Worm (Caenorhabditis elegans) whole organism, late embryonic: Measurements from ENCODE around the gene F43C11.3.

ENCODE experiments used
- C08G9.2 ChIP-seq: sonication (generic microtip); optimal IDR thresholded peaks from 2 replicates; lab custom pipeline; 2016; ENCODE audit warnings: mild to moderate bottlenecking, missing genetic modification characterization, moderate library complexity, missing compliant biosample characterization
- C38D4.7 ChIP-seq: fragments of 200-800 bp; sonication (Bioruptor generic); optimal IDR thresholded peaks from 2 replicates; lab custom pipeline; 2018; ENCODE audit warnings: mild to moderate bottlenecking, missing genetic modification characterization, moderate library complexity, missing compliant biosample characterization
- K09A11.1 ChIP-seq: sonication (generic microtip); optimal IDR thresholded peaks from 2 replicates; lab custom pipeline; 2017; ENCODE audit warnings: antibody characterized with exemption, mild to moderate bottlenecking, missing genetic modification characterization, missing compliant biosample characterization; ENCODE audit not compliant: insufficient read depth
- ahr-1 ChIP-seq: sonication (generic microtip); optimal IDR thresholded peaks from 2 replicates; lab custom pipeline; 2016; ENCODE audit warnings: missing genetic modification characterization, missing compliant biosample characterization
- ceh-18 ChIP-seq: sonication (generic microtip); optimal IDR thresholded peaks from 2 replicates; lab custom pipeline; 2016; ENCODE audit warnings: missing genetic modification characterization, missing compliant biosample characterization
- ceh-2 ChIP-seq: sonication (generic microtip); optimal IDR thresholded peaks from 2 replicates; lab custom pipeline; 2016; ENCODE audit warnings: missing genotype, missing genetic modification characterization, missing compliant biosample characterization
- ceh-24 ChIP-seq: sonication (generic microtip); optimal IDR thresholded peaks from 2 replicates; lab custom pipeline; 2016; ENCODE audit warnings: mild to moderate bottlenecking, missing genetic modification characterization, missing compliant biosample characterization
- che-1 ChIP-seq: sonication (generic microtip); optimal IDR thresholded peaks from 2 replicates; lab custom pipeline; 2016; ENCODE audit warnings: mild to moderate bottlenecking, missing genetic modification characterization, missing compliant biosample characterization
- elt-2 ChIP-seq: sonication (generic microtip); optimal IDR thresholded peaks from 2 replicates; lab custom pipeline; 2016; ENCODE audit warnings: missing genetic modification reagents, missing genetic modification characterization, missing compliant biosample characterization
- fkh-10 ChIP-seq: fragments of 150-350 bp; optimal IDR thresholded peaks from 2 replicates; lab custom pipeline; 2014; ENCODE audit warnings: missing biosample characterization, missing genetic modification reagents, missing genetic modification characterization
- fkh-6 ChIP-seq: sonication (generic microtip); optimal IDR thresholded peaks from 2 replicates; lab custom pipeline; 2016; ENCODE audit warnings: missing genetic modification characterization, missing compliant biosample characterization
- hlh-13 ChIP-seq: fragments of 200-800 bp; sonication (Bioruptor generic); optimal IDR thresholded peaks from 2 replicates; lab custom pipeline; 2018; ENCODE audit warnings: mild to moderate bottlenecking, missing genetic modification characterization, missing compliant biosample characterization
- madf-2 ChIP-seq: sonication (generic microtip); optimal IDR thresholded peaks from 2 replicates; lab custom pipeline; 2017; ENCODE audit warnings: missing genetic modification characterization, missing compliant biosample characterization
- nhr-232 ChIP-seq: sonication (generic microtip); optimal IDR thresholded peaks from 2 replicates; lab custom pipeline; 2016; ENCODE audit warnings: missing genetic modification characterization, missing compliant biosample characterization
- npax-4 ChIP-seq: sonication (generic microtip); optimal IDR thresholded peaks from 2 replicates; lab custom pipeline; 2016; ENCODE audit warnings: missing genetic modification characterization, missing compliant biosample characterization
- odd-2 ChIP-seq: sonication (generic microtip); optimal IDR thresholded peaks from 2 replicates; lab custom pipeline; 2017; ENCODE audit warnings: antibody characterized with exemption, mild to moderate bottlenecking, missing genetic modification characterization, missing compliant biosample characterization
- pha-2 ChIP-seq: sonication (generic microtip); optimal IDR thresholded peaks from 2 replicates; lab custom pipeline; 2017; ENCODE audit warnings: mild to moderate bottlenecking, missing genetic modification characterization, missing compliant biosample characterization
- pqm-1 ChIP-seq: sonication (generic microtip); optimal IDR thresholded peaks from 2 replicates; lab custom pipeline; 2016; ENCODE audit warnings: missing genetic modification characterization, missing compliant biosample characterization
- ref-2 ChIP-seq: sonication (generic microtip); optimal IDR thresholded peaks from 2 replicates; lab custom pipeline; 2016; ENCODE audit warnings: missing genetic modification characterization, missing compliant biosample characterization
- sox-2 ChIP-seq: fragments of 200-800 bp; sonication (Bioruptor generic); IDR thresholded peaks from 2 replicates; pipeline ENCODE4 v1.3.6; 2022; ENCODE audit warnings: missing genetic modification reagents, missing genetic modification characterization, missing compliant biosample characterization
- syd-9 ChIP-seq: sonication (generic microtip); optimal IDR thresholded peaks from 2 replicates; lab custom pipeline; 2016; ENCODE audit warnings: mild to moderate bottlenecking, missing genetic modification characterization, moderate library complexity, missing compliant biosample characterization
- zip-5 ChIP-seq: sonication (generic microtip); optimal IDR thresholded peaks from 2 replicates; lab custom pipeline; 2016; ENCODE audit warnings: missing genetic modification characterization, missing compliant biosample characterization

The F43C11.3 gene

ce11 chrII:2398884-2399283 is 45.8 kb downstream of the F43C11.3 start, which contains the start of gene F16G10.14:
F16G10.14 (minus strand) TSS chrII:2398984.
- TF ChIP-seq ref-2 (tag; lab: Kevin White, UChicago) (no peak), npax-4 (no peak), fkh-6 (tag; lab: Kevin White, UChicago) (no peak), C38D4.7 (GFP tag; lab: Kevin White, UChicago) (no peak), K09A11.1 (no peak), ceh-18 (tag; lab: Kevin White, UChicago) (no peak), zip-5 (tag; lab: Kevin White, UChicago) (no peak), che-1 (no peak), pha-2 (no peak), elt-2 (no peak), odd-2 (tag; lab: Kevin White, UChicago) (no peak)

- no peak for TF ChIP-seq syd-9
- TF ChIP-seq madf-2 = no peak
- TF ChIP-seq ceh-24 = no peak
- TF ChIP-seq nhr-232 (tag; lab: Kevin White, UChicago) = no peak
- no peak for TF ChIP-seq fkh-10 (GFP tag; lab: Kevin White, UChicago)
- no peak for TF ChIP-seq hlh-13 (GFP tag; lab: Kevin White, UChicago)
- no peak for TF ChIP-seq K09A11.1
- TF ChIP-seq C08G9.2 (tag; lab: Kevin White, UChicago) = no peak
- no peak for TF ChIP-seq ceh-2
- no peak for TF ChIP-seq sox-2
- TF ChIP-seq pqm-1 = no peak
- TF ChIP-seq ahr-1 (tag; lab: Kevin White, UChicago) = no peak
Measured at ce11 chrII:2399810-2400209, 46.7 kb downstream of the F43C11.3 start.
